Fruit fly (Drosophila melanogaster) whole organism, embryonic: Measurements from ENCODE around the gene CG14034.

Experiments used
- Blimp-1 ChIP-seq: fragments of 200-800 bp; sonication (Bioruptor generic); optimal IDR thresholded peaks from 3 replicates; lab custom pipeline; 2018; ENCODE audit warnings: missing biosample characterization, missing genetic modification characterization, mild to moderate bottlenecking, moderate library complexity, missing genetic modification reagents
- CG10147 ChIP-seq: fragments of 200-800 bp; sonication (Bioruptor generic); optimal IDR thresholded peaks from 2 replicates; lab custom pipeline; 2019; ENCODE audit warnings: missing biosample characterization, mild to moderate bottlenecking, missing genetic modification characterization, moderate library complexity
- CG10565 ChIP-seq: fragments of 200-800 bp; sonication (Bioruptor generic); optimal IDR thresholded peaks from 3 replicates; lab custom pipeline; 2016; ENCODE audit warnings: missing biosample characterization, mild to moderate bottlenecking, missing genetic modification characterization
- CG11247 ChIP-seq: fragments of 200-800 bp; sonication (Bioruptor generic); IDR thresholded peaks from 2 replicates; pipeline ENCODE4 v1.3.6; 2022; ENCODE audit warnings: missing biosample characterization, missing genetic modification characterization
- CG12391 ChIP-seq: fragments of 200-800 bp; sonication (Bioruptor generic); optimal IDR thresholded peaks from 3 replicates; lab custom pipeline; 2018; ENCODE audit warnings: missing biosample characterization, mild to moderate bottlenecking, missing genetic modification characterization, moderate library complexity
- CG15011 ChIP-seq: fragments of 200-800 bp; sonication (Bioruptor generic); optimal IDR thresholded peaks from 3 replicates; lab custom pipeline; 2018; ENCODE audit warnings: missing biosample characterization, mild to moderate bottlenecking, missing genetic modification characterization
- CG15514 ChIP-seq: fragments of 200-800 bp; sonication (Bioruptor generic); optimal IDR thresholded peaks from 3 replicates; lab custom pipeline; 2017; ENCODE audit warnings: missing biosample characterization, missing genetic modification characterization, mild to moderate bottlenecking, moderate library complexity, missing genetic modification reagents
- CG1647 ChIP-seq: fragments of 200-800 bp; sonication (Bioruptor generic); optimal IDR thresholded peaks from 3 replicates; lab custom pipeline; 2016; ENCODE audit warnings: missing biosample characterization, missing genetic modification characterization
- CG16779 ChIP-seq: fragments of 200-800 bp; sonication (Bioruptor generic); IDR thresholded peaks from 2 replicates; pipeline ENCODE4 v1.3.6; 2022; ENCODE audit warnings: missing biosample characterization, missing genetic modification characterization
- CG18764 ChIP-seq: fragments of 200-800 bp; sonication (Bioruptor generic); optimal IDR thresholded peaks from 3 replicates; lab custom pipeline; 2016; ENCODE audit warnings: missing biosample characterization, missing genetic modification characterization
- CG2129 ChIP-seq: fragments of 200-800 bp; sonication (Bioruptor generic); IDR thresholded peaks from 2 replicates; pipeline ENCODE4 v1.3.6; 2022; ENCODE audit warnings: missing biosample characterization, missing genetic modification characterization; ENCODE audit not compliant: partially characterized antibody
- CG2889 ChIP-seq: fragments of 200-800 bp; sonication (Bioruptor generic); IDR thresholded peaks from 3 replicates; pipeline ENCODE4 v1.3.6; 2022; ENCODE audit warnings: missing biosample characterization, missing genetic modification characterization
- CG4282 ChIP-seq: fragments of 200-800 bp; sonication (Bioruptor generic); optimal IDR thresholded peaks from 2 replicates; lab custom pipeline; 2016; ENCODE audit warnings: missing biosample characterization, missing genetic modification characterization
- CG4424 ChIP-seq: fragments of 200-800 bp; sonication (Bioruptor generic); optimal IDR thresholded peaks from 3 replicates; lab custom pipeline; 2016; ENCODE audit warnings: missing biosample characterization, missing genetic modification characterization
- CG5245 ChIP-seq: fragments of 200-800 bp; sonication (Bioruptor generic); optimal IDR thresholded peaks from 3 replicates; lab custom pipeline; 2016; ENCODE audit warnings: missing biosample characterization, missing genetic modification characterization
- CG6854 ChIP-seq: fragments of 200-800 bp; sonication (Bioruptor generic); optimal IDR thresholded peaks from 3 replicates; lab custom pipeline; 2017; ENCODE audit warnings: missing biosample characterization, mild to moderate bottlenecking, missing genetic modification characterization
- CG7745 ChIP-seq: fragments of 200-800 bp; sonication (Bioruptor generic); optimal IDR thresholded peaks from 2 replicates; lab custom pipeline; 2018; ENCODE audit warnings: missing biosample characterization, mild to moderate bottlenecking, missing genetic modification characterization, moderate library complexity
- CG9215 ChIP-seq: fragments of 200-800 bp; sonication (Bioruptor generic); IDR thresholded peaks from 2 replicates; pipeline ENCODE4 v1.3.6; 2022; ENCODE audit warnings: missing biosample characterization, missing genetic modification characterization
- CG9817 ChIP-seq: fragments of 200-800 bp; sonication (Bioruptor generic); optimal IDR thresholded peaks from 2 replicates; lab custom pipeline; 2018; ENCODE audit warnings: missing biosample characterization, mild to moderate bottlenecking, missing genetic modification characterization, moderate library complexity
- Dref ChIP-seq: fragments of 200-800 bp; sonication (Bioruptor generic); IDR thresholded peaks from 2 replicates; pipeline ENCODE4 v1.3.6; 2022; ENCODE audit warnings: missing biosample characterization, missing genetic modification characterization
- GATAe ChIP-seq: fragments of 200-800 bp; sonication (Bioruptor generic); conservative IDR thresholded peaks from 2 replicates; pipeline ENCODE4 v1.3.6; 2022; ENCODE audit warnings: missing biosample characterization, missing genetic modification characterization
- HLH4C ChIP-seq: fragments of 200-800 bp; sonication (Bioruptor generic); IDR thresholded peaks from 3 replicates; pipeline ENCODE4 v1.3.6; 2022; ENCODE audit warnings: missing biosample characterization, missing genetic modification characterization; ENCODE audit not compliant: partially characterized antibody
- Jarid2 ChIP-seq: fragments of 200-800 bp; sonication (Bioruptor generic); optimal IDR thresholded peaks from 3 replicates; lab custom pipeline; 2017; ENCODE audit warnings: mild to moderate bottlenecking, missing biosample characterization, missing genetic modification reagents, missing genetic modification characterization
- MTF-1 ChIP-seq: fragments of 200-800 bp; sonication (Bioruptor generic); optimal IDR thresholded peaks from 2 replicates; lab custom pipeline; 2018; ENCODE audit warnings: missing biosample characterization, mild to moderate bottlenecking, missing genetic modification characterization, borderline replicate concordance
- NFAT ChIP-seq: fragments of 200-800 bp; sonication (Bioruptor generic); IDR thresholded peaks from 2 replicates; pipeline ENCODE4 v1.3.6; 2022; ENCODE audit warnings: missing biosample characterization, missing genetic modification characterization
- NK7.1 ChIP-seq: fragments of 200-800 bp; sonication (Bioruptor generic); optimal IDR thresholded peaks from 3 replicates; lab custom pipeline; 2016; ENCODE audit warnings: missing biosample characterization, missing genetic modification characterization
- PHDP ChIP-seq: fragments of 200-800 bp; sonication (Bioruptor generic); optimal IDR thresholded peaks from 3 replicates; lab custom pipeline; 2018; ENCODE audit warnings: missing biosample characterization, mild to moderate bottlenecking, missing genetic modification characterization, moderate library complexity
- Rfx ChIP-seq: fragments of 200-800 bp; sonication (Bioruptor generic); IDR thresholded peaks from 2 replicates; pipeline ENCODE4 v1.3.6; 2022; ENCODE audit warnings: missing biosample characterization, missing genetic modification characterization
- Sox102F ChIP-seq: fragments of 200-800 bp; sonication (Bioruptor generic); optimal IDR thresholded peaks from 2 replicates; lab custom pipeline; 2018; ENCODE audit warnings: missing biosample characterization, mild to moderate bottlenecking, missing genetic modification characterization, moderate library complexity
- Stat92E ChIP-seq, 3 experiments: fragments of >200 bp in 2 of 3; fragments of 200-800 bp in 1 of 3; sonication (Bioruptor generic) in 1 of 3; optimal IDR thresholded peaks; 2 replicates each; lab custom pipeline; 2017 to 2019; ENCODE audit warnings: missing biosample characterization in 3 of 3, missing genetic modification characterization in 3 of 3, mild to moderate bottlenecking in 1 of 3, moderate library complexity in 1 of 3
- abd-A ChIP-seq: fragments of 200-800 bp; sonication (Bioruptor generic); optimal IDR thresholded peaks from 3 replicates; lab custom pipeline; 2019; ENCODE audit warnings: missing biosample characterization, mild to moderate bottlenecking, missing genetic modification characterization, moderate library complexity
- ap ChIP-seq: fragments of 200-800 bp; sonication (Bioruptor generic); IDR thresholded peaks from 2 replicates; pipeline ENCODE4 v1.3.6; 2022; ENCODE audit warnings: missing biosample characterization, missing genetic modification characterization
- ase ChIP-seq: fragments of 200-800 bp; sonication (Bioruptor generic); IDR thresholded peaks from 3 replicates; pipeline ENCODE4 v1.3.6; 2022; ENCODE audit warnings: missing biosample characterization, missing genetic modification characterization
- bbx ChIP-seq: fragments of 200-800 bp; sonication (Bioruptor generic); IDR thresholded peaks from 2 replicates; pipeline ENCODE4 v1.3.6; 2022; ENCODE audit warnings: missing biosample characterization, missing genetic modification characterization; ENCODE audit not compliant: partially characterized antibody
- cad ChIP-seq: fragments of >200 bp; optimal IDR thresholded peaks from 2 replicates; lab custom pipeline; 2017; ENCODE audit warnings: missing biosample characterization, missing genetic modification characterization
- disco-r ChIP-seq: fragments of 200-800 bp; sonication (Bioruptor generic); optimal IDR thresholded peaks from 2 replicates; lab custom pipeline; 2016; ENCODE audit warnings: missing biosample characterization, missing genetic modification characterization
- fru ChIP-seq: fragments of >200 bp; optimal IDR thresholded peaks from 2 replicates; lab custom pipeline; 2017
- grn ChIP-seq: fragments of 200-800 bp; sonication (Bioruptor generic); optimal IDR thresholded peaks from 3 replicates; lab custom pipeline; 2017; ENCODE audit warnings: missing biosample characterization, missing genetic modification characterization
- insv ChIP-seq, 2 experiments: fragments of 200-800 bp; sonication (Bioruptor generic); optimal IDR thresholded peaks; 3 replicates each; lab custom pipeline; 2016 to 2018; ENCODE audit warnings: missing biosample characterization in 2 of 2, missing genetic modification characterization in 2 of 2
- jing ChIP-seq: fragments of 200-800 bp; sonication (Bioruptor generic); optimal IDR thresholded peaks from 2 replicates; lab custom pipeline; 2018; ENCODE audit warnings: missing biosample characterization, mild to moderate bottlenecking, missing genetic modification characterization
- jumu ChIP-seq: fragments of 200-800 bp; sonication (Bioruptor generic); optimal IDR thresholded peaks from 3 replicates; lab custom pipeline; 2016; ENCODE audit warnings: missing biosample characterization, missing genetic modification characterization
- knrl ChIP-seq: fragments of 200-800 bp; sonication (Bioruptor generic); IDR thresholded peaks from 3 replicates; pipeline ENCODE4 v1.3.6; 2022; ENCODE audit warnings: missing biosample characterization, missing genetic modification characterization; ENCODE audit not compliant: partially characterized antibody
- mam ChIP-seq: fragments of 200-800 bp; sonication (Bioruptor generic); optimal IDR thresholded peaks from 3 replicates; lab custom pipeline; 2016; ENCODE audit warnings: missing biosample characterization, missing genetic modification characterization
- nom ChIP-seq: fragments of 200-800 bp; sonication (Bioruptor generic); optimal IDR thresholded peaks from 2 replicates; lab custom pipeline; 2017; ENCODE audit warnings: missing biosample characterization, missing genetic modification characterization, mild to moderate bottlenecking, moderate library complexity, missing genetic modification reagents
- pho ChIP-seq: fragments of 200-800 bp; sonication (Bioruptor generic); optimal IDR thresholded peaks from 2 replicates; lab custom pipeline; 2016; ENCODE audit warnings: missing biosample characterization, missing genetic modification characterization
- pnt ChIP-seq: fragments of 200-800 bp; sonication (Bioruptor generic); optimal IDR thresholded peaks from 3 replicates; lab custom pipeline; 2016; ENCODE audit warnings: missing biosample characterization, missing genetic modification characterization
- pros ChIP-seq: fragments of 200-800 bp; sonication (Bioruptor generic); optimal IDR thresholded peaks from 3 replicates; lab custom pipeline; 2019; ENCODE audit warnings: missing biosample characterization, mild to moderate bottlenecking, missing genetic modification characterization, moderate library complexity
- pum ChIP-seq: fragments of 200-800 bp; sonication (Bioruptor generic); optimal IDR thresholded peaks from 2 replicates; lab custom pipeline; 2016; ENCODE audit warnings: missing biosample characterization, missing genetic modification characterization
- sens ChIP-seq: fragments of 200-800 bp; sonication (Bioruptor generic); peaks from one replicate; lab custom pipeline; 2016; ENCODE audit warnings: missing biosample characterization, missing genetic modification characterization
- slou ChIP-seq: fragments of 200-800 bp; sonication (Bioruptor generic); optimal IDR thresholded peaks from 3 replicates; lab custom pipeline; 2016; ENCODE audit warnings: missing biosample characterization, missing genetic modification characterization
- trem ChIP-seq: fragments of 200-800 bp; optimal IDR thresholded peaks from 3 replicates; lab custom pipeline; 2019; ENCODE audit warnings: missing biosample characterization, mild to moderate bottlenecking, missing genetic modification characterization, moderate library complexity

Gene CG14034

DNA sequence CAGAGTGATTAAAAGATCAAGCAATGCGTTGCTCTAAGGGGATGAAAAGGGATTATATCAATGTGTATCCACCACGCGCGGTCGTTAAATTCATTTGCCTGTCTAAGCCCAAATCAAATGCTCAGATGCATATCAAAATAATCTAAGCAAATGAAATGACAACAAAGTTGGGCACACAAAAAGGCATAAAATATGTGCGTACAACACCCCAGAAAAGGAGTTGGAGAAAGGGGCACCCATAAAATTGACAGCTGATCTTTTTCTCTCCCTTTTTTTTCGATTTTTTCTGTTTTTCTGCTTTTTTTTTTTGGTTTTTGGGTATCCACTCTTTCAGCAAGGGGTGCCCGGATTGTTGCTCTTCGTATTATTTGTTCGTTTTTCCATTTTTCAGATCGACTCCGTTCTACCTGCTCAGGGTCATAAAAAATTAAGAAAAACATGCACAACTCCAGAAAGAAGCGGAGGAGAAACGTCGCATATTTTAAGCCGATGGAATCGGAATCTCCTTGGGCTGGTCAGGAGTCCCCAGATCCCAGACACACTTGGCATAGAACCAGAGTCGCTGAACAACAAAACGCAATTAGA lies 18.5 kb upstream of the CG14034 start:
- TF ChIP-seq knrl (no peak), pnt (GFP tag; lab: Kevin White, UChicago) (no peak), Rfx (GFP tag; lab: Robert Waterston, UW) (no peak), CG4282 (GFP tag; lab: Kevin White, UChicago) (no peak), CG10147 (GFP tag; lab: Kevin White, UChicago) (no peak), insv (GFP tag; optimal IDR thresholded peaks at IDR 0.05; lab: Kevin White, UChicago) (peak in 1 of 2 experiments; percentile 13), pum (no peak), jumu (no peak), CG2129 (GFP tag; lab: Robert Waterston, UW) (no peak), sens (GFP tag; lab: Kevin White, UChicago) (peak; percentile 7), ase (GFP tag; lab: Robert Waterston, UW) (no peak), nom (GFP tag; lab: Kevin White, UChicago) (peak; percentile 48), HLH4C (GFP tag; lab: Robert Waterston, UW) (no peak), CG15514 (GFP tag; lab: Kevin White, UChicago) (no peak), trem (no peak), GATAe (GFP tag; lab: Robert Waterston, UW) (no peak), CG12391 (no peak), CG2889 (no peak), grn (GFP tag; lab: Kevin White, UChicago) (peak; percentile 86), PHDP (no peak), CG18764 (no peak), CG15011 (GFP tag; lab: Kevin White, UChicago) (no peak), abd-A (tag; lab: Kevin White, UChicago) (peak; percentile 40), CG11247 (no peak), bbx (GFP tag; lab: Robert Waterston, UW) (no peak), CG5245 (GFP tag; lab: Kevin White, UChicago) (no peak), disco-r (GFP tag; lab: Kevin White, UChicago) (no peak), NK7.1 (GFP tag; lab: Kevin White, UChicago) (no peak), Dref (GFP tag; lab: Robert Waterston, UW) (no peak), CG4424 (no peak), slou (GFP tag; lab: Kevin White, UChicago) (no peak), CG16779 (GFP tag; lab: Robert Waterston, UW) (no peak), Stat92E (GFP tag; optimal IDR thresholded peaks at IDR 0.05; lab: Kevin White, UChicago) (peak in 1 of 3 experiments; percentile 70), pros (peak; percentile 68), ap (GFP tag; lab: Robert Waterston, UW) (no peak), pho (GFP tag; lab: Kevin White, UChicago) (no peak), jing (GFP tag; lab: Kevin White, UChicago) (no peak), cad (GFP tag; lab: Kevin White, UChicago) (peak; percentile 20), fru (lab: Kevin White, UChicago) (no peak), CG10565 (GFP tag; lab: Kevin White, UChicago) (no peak), CG6854 (GFP tag; lab: Kevin White, UChicago) (no peak), Sox102F (GFP tag; lab: Kevin White, UChicago) (no peak), Jarid2 (no peak), CG9215 (no peak), NFAT (GFP tag; lab: Robert Waterston, UW) (no peak), Blimp-1 (GFP tag; lab: Kevin White, UChicago) (no peak), CG1647 (GFP tag; lab: Kevin White, UChicago) (no peak), MTF-1 (GFP tag; lab: Kevin White, UChicago) (no peak), CG9817 (tag; lab: Kevin White, UChicago) (no peak), mam (GFP tag; lab: Kevin White, UChicago) (no peak), CG7745 (tag; lab: Kevin White, UChicago) (peak; percentile 80)
